Worm (Caenorhabditis elegans): ENCODE results near the gene F40G12.10.
"Not testable (repeated sequence)": the region's sequence is repeated elsewhere in the genome, so short reads cannot be mapped to it uniquely, and the experiment has no call there.

Gene F40G12.10

ce11 chrV:14306771-14307170, 23.4 kb downstream of the F40G12.10 start, which contains the start of gene spig-4:
TSS of gene spig-4 (minus strand) at chrV:14306871.
- not testable (repeated sequence) for TF ChIP-seq mab-5 (tag; optimal IDR thresholded peaks at IDR 0.05); ham-2 (GFP tag; optimal IDR thresholded peaks at IDR 0.05); lin-13 (tag; optimal IDR thresholded peaks at IDR 0.05)

ce11 chrV:14308164-14308563, 24.8 kb downstream of the F40G12.10 start, which contains the start of gene spig-5:
TSS of gene spig-5 (plus strand) at chrV:14308464.
- TF ChIP-seq pha-4 (tag; optimal IDR thresholded peaks at IDR 0.05); elt-1 (tag; optimal IDR thresholded peaks at IDR 0.05; ENCODE audit: borderline replicate concordance, insufficient read depth); bed-3 (GFP tag; optimal IDR thresholded peaks at IDR 0.05): not testable (repeated sequence)

- not testable (repeated sequence) for TF ChIP-seq lsy-2, elt-3, lin-13 (tag; optimal IDR thresholded peaks at IDR 0.05)
Observed at ce11 chrV:14309632-14310031, 26.3 kb downstream of the F40G12.10 start, which contains the start of gene F14D7.14. TSS of gene F14D7.14 (plus strand) at chrV:14309932.

ce11 chrV:14311115-14311514, 27.8 kb downstream of the F40G12.10 start, which contains the start of gene ddn-3:
TSS of gene ddn-3 (minus strand) at chrV:14311215.
- TF ChIP-seq lin-32 (GFP tag; optimal IDR thresholded peaks at IDR 0.05) (no peak), nhr-237 (tag; optimal IDR thresholded peaks at IDR 0.05) (no peak), bed-3 (GFP tag; optimal IDR thresholded peaks at IDR 0.05) (no peak), ces-1 (GFP tag; optimal IDR thresholded peaks at IDR 0.05) (no peak), snpc-4 (tag; optimal IDR thresholded peaks at IDR 0.05) (no peak), nhr-28 (tag; optimal IDR thresholded peaks at IDR 0.05) (no peak), tbx-8 (GFP tag; optimal IDR thresholded peaks at IDR 0.05) (no peak), mab-5 (tag; optimal IDR thresholded peaks at IDR 0.05) (no peak), ceh-83 (GFP tag; optimal IDR thresholded peaks at IDR 0.05) (no peak), unc-39 (tag; optimal IDR thresholded peaks at IDR 0.05) (no peak), ham-2 (GFP tag; optimal IDR thresholded peaks at IDR 0.05) (no peak), cnd-1 (tag; optimal IDR thresholded peaks at IDR 0.05) (no peak), zip-8 (tag; optimal IDR thresholded peaks at IDR 0.05) (no peak), flh-1 (GFP tag; optimal IDR thresholded peaks at IDR 0.05) (no peak), M03D4.4 (tag; optimal IDR thresholded peaks at IDR 0.05) (no peak), drap-1 (GFP tag; optimal IDR thresholded peaks at IDR 0.05) (no peak), nhr-76 (tag; optimal IDR thresholded peaks at IDR 0.05) (no peak), ceh-39 (tag; optimal IDR thresholded peaks at IDR 0.05) (no peak), mls-2 (tag; optimal IDR thresholded peaks at IDR 0.05) (no peak)

ce11 chrV:14312695-14313094, 29.4 kb downstream of the F40G12.10 start, which contains the start of gene F14D7.8:
TSS of gene F14D7.8 (minus strand) at chrV:14312795.
- TF ChIP-seq bed-3 (GFP tag; optimal IDR thresholded peaks at IDR 0.05) (no peak), unc-39 (tag; optimal IDR thresholded peaks at IDR 0.05) (no peak), tbx-8 (GFP tag; optimal IDR thresholded peaks at IDR 0.05) (no peak)

- no peak for TF ChIP-seq bed-3 (GFP tag; optimal IDR thresholded peaks at IDR 0.05)
- TF ChIP-seq lin-13 (tag; optimal IDR thresholded peaks at IDR 0.05), result no peak
- no peak for TF ChIP-seq tbx-8 (GFP tag; optimal IDR thresholded peaks at IDR 0.05)
- no peak for TF ChIP-seq nhr-76 (tag; optimal IDR thresholded peaks at IDR 0.05)
- no peak for TF ChIP-seq unc-62 (GFP tag; optimal IDR thresholded peaks at IDR 0.05)
- TF ChIP-seq ceh-83 (GFP tag; optimal IDR thresholded peaks at IDR 0.05), result no peak
- TF ChIP-seq pha-4 (tag; optimal IDR thresholded peaks at IDR 0.05), result no peak
- TF ChIP-seq nhr-2 (tag; optimal IDR thresholded peaks at IDR 0.05), result no peak
- no peak for TF ChIP-seq unc-39 (tag; optimal IDR thresholded peaks at IDR 0.05)
- TF ChIP-seq M03D4.4 (tag; optimal IDR thresholded peaks at IDR 0.05), result no peak
- no peak for TF ChIP-seq nhr-237 (tag; optimal IDR thresholded peaks at IDR 0.05)
- no peak for TF ChIP-seq ham-2 (GFP tag; optimal IDR thresholded peaks at IDR 0.05)
- no peak for TF ChIP-seq cnd-1 (tag; optimal IDR thresholded peaks at IDR 0.05)
- no peak for TF ChIP-seq elt-1 (tag; optimal IDR thresholded peaks at IDR 0.05; ENCODE audit: borderline replicate concordance, insufficient read depth)
- no peak for TF ChIP-seq snpc-4 (tag; optimal IDR thresholded peaks at IDR 0.05)
- TF ChIP-seq drap-1 (GFP tag; optimal IDR thresholded peaks at IDR 0.05), result no peak
- no peak for TF ChIP-seq elt-3 (tag; optimal IDR thresholded peaks at IDR 0.05)
Observed at ce11 chrV:14314236-14314635, 30.9 kb downstream of the F40G12.10 start, which contains the start of gene F47B8.1. TSS of gene F47B8.1 (minus strand) at chrV:14314336.

ce11 chrV:14316525-14316924, 33.2 kb downstream of the F40G12.10 start, which contains the start of gene F47B8.2:
TSS of gene F47B8.2 (minus strand) at chrV:14316625.
- TF ChIP-seq nhr-12 (tag; optimal IDR thresholded peaks at IDR 0.05) (no peak), pha-4 (tag; optimal IDR thresholded peaks at IDR 0.05) (no peak), nhr-2 (tag; optimal IDR thresholded peaks at IDR 0.05) (no peak), cnd-1 (tag; optimal IDR thresholded peaks at IDR 0.05) (no peak), elt-3 (tag; optimal IDR thresholded peaks at IDR 0.05) (no peak)

Data from whole organism, mixed stage, embryonic.